Worm (Caenorhabditis elegans) whole organism, early embryonic: ENCODE data around the gene T04A8.18.

Experiments
- B0310.2 ChIP-seq: sonication (generic microtip); optimal IDR thresholded peaks from 2 replicates; lab custom pipeline; 2016; ENCODE audit warnings: mild to moderate bottlenecking, missing genetic modification characterization, missing compliant biosample characterization
- F13C5.2 ChIP-seq: sonication (generic microtip); optimal IDR thresholded peaks from 2 replicates; lab custom pipeline; 2017; ENCODE audit warnings: mild to moderate bottlenecking, missing genetic modification characterization, inconsistent platforms, missing compliant biosample characterization
- aly-1 ChIP-seq: sonication (generic microtip); optimal IDR thresholded peaks from 2 replicates; lab custom pipeline; 2016; ENCODE audit warnings: missing genetic modification characterization, missing compliant biosample characterization
- ama-1 ChIP-seq: fragments of 150-350 bp; optimal IDR thresholded peaks from 2 replicates; lab custom pipeline; 2014
- ceh-13 ChIP-seq: fragments of 200-800 bp; sonication (Bioruptor generic); optimal IDR thresholded peaks from 2 replicates; lab custom pipeline; 2018; ENCODE audit warnings: mild to moderate bottlenecking, missing genetic modification characterization, missing compliant biosample characterization
- ceh-36 ChIP-seq: sonication (generic microtip); optimal IDR thresholded peaks from 2 replicates; lab custom pipeline; 2016; ENCODE audit warnings: missing genetic modification characterization, inconsistent platforms, missing compliant biosample characterization
- hmbx-1 ChIP-seq: sonication (generic microtip); optimal IDR thresholded peaks from 2 replicates; lab custom pipeline; 2016; ENCODE audit warnings: mild to moderate bottlenecking, missing genetic modification characterization, missing compliant biosample characterization
- hmg-4 ChIP-seq: fragments of 200-800 bp; sonication (Bioruptor generic); optimal IDR thresholded peaks from 2 replicates; lab custom pipeline; 2018; ENCODE audit warnings: mild to moderate bottlenecking, missing genetic modification characterization, missing compliant biosample characterization
- hnd-1 ChIP-seq: sonication (generic microtip); optimal IDR thresholded peaks from 2 replicates; lab custom pipeline; 2016; ENCODE audit warnings: missing genetic modification characterization, missing compliant biosample characterization
- pes-1 ChIP-seq: fragments of 200-800 bp; sonication (Bioruptor generic); IDR thresholded peaks from 2 replicates; pipeline ENCODE4 v1.3.6; 2022; ENCODE audit warnings: missing genetic modification reagents, missing genetic modification characterization, missing compliant biosample characterization
- scrt-1 ChIP-seq: fragments of 200-800 bp; sonication (Bioruptor generic); IDR thresholded peaks from 2 replicates; pipeline ENCODE4 v1.3.6; 2022; ENCODE audit warnings: missing genetic modification characterization, missing compliant biosample characterization
- sea-1 ChIP-seq: fragments of 200-800 bp; sonication (Bioruptor generic); conservative IDR thresholded peaks from 2 replicates; pipeline ENCODE4 v1.3.6; 2022; ENCODE audit warnings: missing genetic modification characterization, missing compliant biosample characterization
- tra-4 ChIP-seq: sonication (generic microtip); optimal IDR thresholded peaks from 2 replicates; lab custom pipeline; 2017; ENCODE audit warnings: missing genetic modification characterization, missing compliant biosample characterization

DNA sequence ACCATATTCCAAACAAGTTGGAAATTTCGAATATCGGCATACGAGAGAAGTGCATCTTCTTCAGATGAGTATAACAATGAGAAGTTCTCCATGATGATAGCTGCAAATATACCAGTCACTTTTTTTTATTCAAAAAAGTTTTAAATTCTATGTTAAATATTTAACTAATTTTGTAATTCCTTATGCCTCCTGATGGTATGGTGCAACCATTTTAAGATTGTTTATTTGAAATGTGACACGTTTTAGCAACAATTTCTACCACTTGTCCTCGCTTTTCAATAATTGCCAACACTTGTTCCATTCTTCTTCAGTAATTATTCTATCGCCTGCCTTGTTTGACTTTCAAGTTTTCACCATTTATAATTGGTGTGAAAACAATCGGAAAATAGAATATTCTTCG is 36.9 kb downstream of the T04A8.18 start, which contains the start of gene F17C8.6:
- TF ChIP-seq hmbx-1 (no peak), ama-1 (lab: Kevin White, UChicago) (no peak), F13C5.2 (tag; lab: Kevin White, UChicago) (no peak), sea-1 (GFP tag; lab: Robert Waterston, UW) (no peak), hmg-4 (GFP tag; lab: Kevin White, UChicago) (no peak), pes-1 (GFP tag; lab: Robert Waterston, UW) (no peak), hnd-1 (tag; lab: Kevin White, UChicago) (no peak), ceh-13 (GFP tag; lab: Kevin White, UChicago) (no peak), tra-4 (tag; lab: Kevin White, UChicago) (no peak), scrt-1 (no peak), ceh-36 (no peak), B0310.2 (tag; lab: Kevin White, UChicago) (no peak), aly-1 (tag; lab: Kevin White, UChicago) (no peak)
